Worm (Caenorhabditis elegans) whole organism, L4 larva: Measurements from ENCODE around the gene T28F3.11.

Experiments used
- F26F4.8 ChIP-seq: fragments of 200-800 bp; sonication (Bioruptor generic); conservative IDR thresholded peaks from 2 replicates; pipeline ENCODE4 v1.3.6; 2022; ENCODE audit warnings: missing genetic modification characterization, missing compliant biosample characterization
- F37D6.2 ChIP-seq: sonication (generic microtip); optimal IDR thresholded peaks from 2 replicates; lab custom pipeline; 2016; ENCODE audit warnings: mild to moderate bottlenecking, missing genetic modification characterization, missing compliant biosample characterization
- F49E8.2 ChIP-seq: sonication (generic microtip); optimal IDR thresholded peaks from 2 replicates; lab custom pipeline; 2016; ENCODE audit warnings: missing compliant biosample characterization, mild to moderate bottlenecking, missing genetic modification characterization, borderline replicate concordance
- aha-1 ChIP-seq: fragments of 150-350 bp; peaks from one replicate; lab custom pipeline; 2014; ENCODE audit warnings: missing biosample characterization, missing genetic modification characterization
- cey-2 ChIP-seq: sonication (generic microtip); optimal IDR thresholded peaks from 3 replicates; lab custom pipeline; 2017; ENCODE audit warnings: missing genetic modification characterization, mild to moderate bottlenecking, missing compliant biosample characterization, antibody characterized with exemption, borderline replicate concordance; ENCODE audit not compliant: insufficient read depth
- ctbp-1 ChIP-seq: fragments of 200-800 bp; sonication (Bioruptor generic); IDR thresholded peaks from 2 replicates; pipeline ENCODE4 v1.3.6; 2022; ENCODE audit warnings: missing genetic modification reagents, missing genetic modification characterization, missing compliant biosample characterization
- daf-16 ChIP-seq, 3 experiments: sonication (generic microtip); optimal IDR thresholded peaks; 2 replicates each; lab custom pipeline; 2016 to 2017; ENCODE audit warnings: missing genetic modification characterization in 3 of 3, missing genetic modification reagents in 3 of 3, mild to moderate bottlenecking in 2 of 3, missing compliant biosample characterization in 2 of 3, missing biosample characterization in 1 of 3, moderate library complexity in 1 of 3
- dmd-6 ChIP-seq: fragments of 200-800 bp; sonication (Bioruptor generic); IDR thresholded peaks from 2 replicates; pipeline ENCODE4 v1.3.6; 2022; ENCODE audit warnings: missing genetic modification reagents, missing genetic modification characterization, missing compliant biosample characterization
- dmd-9 ChIP-seq: fragments of 200-800 bp; sonication (Bioruptor generic); IDR thresholded peaks from 2 replicates; pipeline ENCODE4 v1.3.6; 2022; ENCODE audit warnings: missing genetic modification reagents, missing genetic modification characterization, missing compliant biosample characterization
- dpl-1 ChIP-seq: fragments of 150-350 bp; optimal IDR thresholded peaks from 2 replicates; lab custom pipeline; 2014; ENCODE audit warnings: missing biosample characterization, missing genetic modification reagents, missing genetic modification characterization
- egl-43 ChIP-seq: fragments of 200-800 bp; sonication (Bioruptor generic); IDR thresholded peaks from 2 replicates; pipeline ENCODE4 v1.3.6; 2022; ENCODE audit warnings: missing genetic modification reagents, missing genetic modification characterization, missing compliant biosample characterization
- hif-1 ChIP-seq, 2 experiments: sonication (generic microtip); optimal IDR thresholded peaks; 2 replicates each; lab custom pipeline; 2016 to 2017; ENCODE audit warnings: missing compliant biosample characterization in 2 of 2, missing genetic modification characterization in 2 of 2, missing genetic modification reagents in 2 of 2, missing genotype in 2 of 2, mild to moderate bottlenecking in 1 of 2
- hlh-11 ChIP-seq: fragments of 200-800 bp; sonication (Bioruptor generic); optimal IDR thresholded peaks from 2 replicates; lab custom pipeline; 2018; ENCODE audit warnings: mild to moderate bottlenecking, missing genetic modification characterization, missing compliant biosample characterization
- hmg-1.1 ChIP-seq: fragments of 200-800 bp; sonication (Bioruptor generic); IDR thresholded peaks from 2 replicates; pipeline ENCODE4 v1.3.6; 2022; ENCODE audit warnings: missing genetic modification reagents, missing genetic modification characterization, missing compliant biosample characterization
- jun-1 ChIP-seq: fragments of 150-350 bp; optimal IDR thresholded peaks from 2 replicates; lab custom pipeline; 2014; ENCODE audit warnings: missing biosample characterization, missing genetic modification reagents, missing genetic modification characterization
- lim-7 ChIP-seq: fragments of 200-800 bp; sonication (Bioruptor generic); IDR thresholded peaks from 2 replicates; pipeline ENCODE4 v1.3.6; 2022; ENCODE audit warnings: missing genetic modification characterization, missing compliant biosample characterization
- lin-38 ChIP-seq: fragments of 200-800 bp; sonication (Bioruptor generic); IDR thresholded peaks from 2 replicates; pipeline ENCODE4 v1.3.6; 2022; ENCODE audit warnings: missing genetic modification reagents, missing genetic modification characterization, missing compliant biosample characterization
- lir-3 ChIP-seq: sonication (generic microtip); optimal IDR thresholded peaks from 2 replicates; lab custom pipeline; 2016; ENCODE audit warnings: mild to moderate bottlenecking, missing genetic modification characterization, missing compliant biosample characterization
- mes-2 ChIP-seq: sonication (generic microtip); optimal IDR thresholded peaks from 2 replicates; lab custom pipeline; 2016; ENCODE audit warnings: missing genotype, mild to moderate bottlenecking, missing genetic modification characterization, missing compliant biosample characterization; ENCODE audit not compliant: poor library complexity, severe bottlenecking
- nhr-6 ChIP-seq: fragments of 150-350 bp; optimal IDR thresholded peaks from 2 replicates; lab custom pipeline; 2014; ENCODE audit warnings: missing biosample characterization, missing genetic modification characterization
- pha-4 ChIP-seq, 2 experiments: fragments of 150-350 bp in 1 of 2; fragments of 200-800 bp in 1 of 2; sonication (Bioruptor generic) in 1 of 2; IDR thresholded peaks in 1 of 2; optimal IDR thresholded peaks in 1 of 2; 2 replicates each; pipeline versions ENCODE4 v1.3.6 to Lab custom; 2014 to 2022; ENCODE audit warnings: missing genetic modification characterization in 2 of 2, missing genetic modification reagents in 2 of 2, missing biosample characterization in 1 of 2, missing compliant biosample characterization in 1 of 2
- php-3 ChIP-seq: fragments of 200-800 bp; sonication (Bioruptor generic); IDR thresholded peaks from 2 replicates; pipeline ENCODE4 v1.3.6; 2022; ENCODE audit warnings: missing genetic modification reagents, missing genetic modification characterization, missing compliant biosample characterization
- pqm-1 ChIP-seq: sonication (generic microtip); optimal IDR thresholded peaks from 2 replicates; lab custom pipeline; 2017; ENCODE audit warnings: missing biosample characterization, missing genetic modification characterization
- rbr-2 ChIP-seq: sonication (generic microtip); optimal IDR thresholded peaks from 2 replicates; lab custom pipeline; 2016; ENCODE audit warnings: missing genotype, missing genetic modification characterization, missing compliant biosample characterization
- unc-62 ChIP-seq, 3 experiments: fragments of 150-350 bp in 1 of 3; sonication (generic microtip); optimal IDR thresholded peaks in 2 of 3; peaks in 1 of 3; 1 replicate in 1 of 3; 2 replicates in 2 of 3; lab custom pipeline; 2014 to 2017; ENCODE audit warnings: missing biosample characterization in 3 of 3, missing genetic modification characterization in 3 of 3, missing genetic modification reagents in 3 of 3, missing genotype in 1 of 3
- vab-7 ChIP-seq: fragments of 200-800 bp; sonication (Bioruptor generic); IDR thresholded peaks from 2 replicates; pipeline ENCODE4 v1.3.6; 2022; ENCODE audit warnings: missing genetic modification reagents, missing genetic modification characterization, missing compliant biosample characterization
- zag-1 ChIP-seq: fragments of 150-350 bp; optimal IDR thresholded peaks from 2 replicates; lab custom pipeline; 2014; ENCODE audit warnings: missing biosample characterization, missing genetic modification characterization
- zfp-2 ChIP-seq: sonication (generic microtip); optimal IDR thresholded peaks from 2 replicates; lab custom pipeline; 2016; ENCODE audit warnings: mild to moderate bottlenecking, missing genetic modification characterization, missing compliant biosample characterization
- zfp-3 ChIP-seq: fragments of 200-800 bp; sonication (Bioruptor generic); conservative IDR thresholded peaks from 2 replicates; pipeline ENCODE4 v1.3.6; 2022; ENCODE audit warnings: missing genetic modification reagents, missing genetic modification characterization, missing compliant biosample characterization
- ztf-11 ChIP-seq: fragments of 150-350 bp; optimal IDR thresholded peaks from 2 replicates; lab custom pipeline; 2014; ENCODE audit warnings: missing biosample characterization, missing genetic modification characterization
- ztf-7 ChIP-seq: fragments of 150-350 bp; optimal IDR thresholded peaks from 2 replicates; lab custom pipeline; 2014; ENCODE audit warnings: missing biosample characterization, missing genetic modification characterization

T28F3.11 gene

DNA sequence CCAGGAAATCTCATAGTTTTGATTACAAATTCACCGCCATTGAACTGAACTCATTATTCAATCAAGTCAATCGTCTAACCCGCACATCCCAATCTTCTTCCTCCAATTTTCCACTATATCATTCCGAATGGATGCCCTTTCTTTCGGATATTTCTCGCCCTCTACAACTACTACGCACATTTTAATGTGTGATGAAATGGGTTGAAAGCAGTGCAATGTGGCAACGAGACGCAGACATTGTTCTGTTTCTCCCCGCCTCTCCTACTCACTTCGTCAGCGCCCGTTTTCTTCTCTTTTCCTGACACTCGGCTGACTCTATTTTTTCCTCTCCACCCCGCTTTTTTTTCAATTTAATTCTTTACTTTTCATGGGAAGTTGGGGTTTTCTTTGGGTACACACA is 22.9 kb downstream of the T28F3.11 start (continued):
- TF ChIP-seq pha-4 (GFP tag; IDR thresholded peaks at IDR 0.05; lab: Robert Waterston, UW) (no peak), pha-4 (tag; optimal IDR thresholded peaks at IDR 0.05; lab: Kevin White, UChicago) (no peak), ctbp-1 (no peak), ztf-11 (tag; lab: Kevin White, UChicago) (no peak), pqm-1 (tag; lab: Kevin White, UChicago) (no peak), dmd-9 (GFP tag; lab: Robert Waterston, UW) (no peak), rbr-2 (no peak), cey-2 (tag; lab: Kevin White, UChicago) (no peak), unc-62 (GFP tag; optimal IDR thresholded peaks at IDR 0.05 in 1 of 2; lab: Kevin White, UChicago) (peak in 1 of 2 experiments; percentile 97), unc-62 (tag; optimal IDR thresholded peaks at IDR 0.05; lab: Kevin White, UChicago) (no peak), hif-1 (tag; optimal IDR thresholded peaks at IDR 0.05; lab: Kevin White, UChicago) (peak in 1 of 2 experiments; percentile 38), zfp-3 (no peak), jun-1 (no peak), dpl-1 (GFP tag; lab: Kevin White, UChicago) (peak; percentile 35), zfp-2 (tag; lab: Kevin White, UChicago) (no peak), hmg-1.1 (GFP tag; lab: Robert Waterston, UW) (peak; percentile 72), vab-7 (GFP tag; lab: Robert Waterston, UW) (no peak), zag-1 (tag; lab: Kevin White, UChicago) (no peak), mes-2 (peak; percentile 58), nhr-6 (tag; lab: Kevin White, UChicago) (no peak), F26F4.8 (GFP tag; lab: Robert Waterston, UW) (no peak), lim-7 (GFP tag; lab: Robert Waterston, UW) (no peak), daf-16 (GFP tag; optimal IDR thresholded peaks at IDR 0.05; lab: Kevin White, UChicago) (no peak), daf-16 (tag; optimal IDR thresholded peaks at IDR 0.05; lab: Kevin White, UChicago) (peak; percentile 19), dmd-6 (GFP tag; lab: Robert Waterston, UW) (peak; percentile 32; the same call in 1 of the 2 replicates)

DNA sequence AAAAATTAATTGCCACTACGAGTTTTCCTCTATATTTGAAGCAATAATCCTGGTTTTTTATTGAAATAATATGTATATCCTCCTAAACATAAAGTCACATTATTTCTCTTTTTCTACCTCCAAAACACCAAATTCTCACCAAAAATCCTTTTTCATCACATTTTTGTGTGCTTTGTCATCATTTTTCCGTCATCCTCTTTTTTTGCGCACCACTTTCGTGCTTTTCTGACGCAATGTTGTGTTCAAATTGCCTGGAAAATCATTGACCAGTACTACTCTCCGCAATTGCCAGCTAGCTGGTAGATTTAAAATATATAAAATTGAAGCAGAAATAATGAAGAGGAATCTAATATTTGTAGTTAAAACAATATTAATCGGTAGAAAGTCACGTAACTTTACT is 23.4 kb downstream of the T28F3.11 start:
- TF ChIP-seq F37D6.2: no peak
- no peak for TF ChIP-seq daf-16 (GFP tag; optimal IDR thresholded peaks at IDR 0.05; lab: Kevin White, UChicago)
- no peak for TF ChIP-seq daf-16 (tag; optimal IDR thresholded peaks at IDR 0.05; lab: Kevin White, UChicago)
- TF ChIP-seq php-3 (GFP tag; lab: Robert Waterston, UW): no peak
- no peak for TF ChIP-seq F49E8.2 (tag; lab: Kevin White, UChicago)
- no peak for TF ChIP-seq lin-38 (GFP tag; lab: Robert Waterston, UW)
- TF ChIP-seq, all 104 proteins: peak for 0

DNA sequence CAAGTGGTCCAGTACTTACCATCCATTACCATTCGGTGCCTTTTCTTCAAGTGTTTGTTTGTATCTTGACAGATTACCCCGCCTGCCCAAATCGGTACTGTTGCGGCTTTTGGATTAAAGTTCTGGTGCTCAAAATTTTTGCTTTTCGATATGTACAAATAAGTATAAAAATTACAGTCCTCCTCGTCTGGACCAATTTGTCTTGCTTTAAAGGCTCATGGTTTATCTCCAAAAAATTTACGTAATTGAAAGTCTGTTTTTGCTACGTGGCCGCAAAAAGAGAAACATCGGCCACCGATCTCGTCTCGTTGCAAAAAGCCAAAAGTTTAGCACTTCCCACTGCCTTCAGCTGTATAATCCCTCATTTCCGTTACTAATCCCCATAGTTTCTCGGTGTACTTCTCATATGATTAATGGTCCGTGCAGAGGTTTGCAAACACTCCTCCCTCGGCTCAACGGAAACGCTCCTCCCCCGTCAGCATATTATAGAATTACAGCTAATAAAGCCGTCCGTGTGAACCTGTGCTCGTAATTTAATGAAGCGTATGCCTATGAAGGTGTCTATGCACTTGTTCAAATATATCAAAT is 24.1 kb downstream of the T28F3.11 start:
- TF ChIP-seq dmd-6 (GFP tag; lab: Robert Waterston, UW) (no peak), unc-62 (GFP tag; optimal IDR thresholded peaks at IDR 0.05 in 1 of 2; lab: Kevin White, UChicago) (peak in 1 of 2 experiments; percentile 96), unc-62 (tag; optimal IDR thresholded peaks at IDR 0.05; lab: Kevin White, UChicago) (no peak), ztf-7 (tag; lab: Kevin White, UChicago) (no peak), egl-43 (GFP tag; lab: Robert Waterston, UW) (0 out of 2 replicates have a peak, but pooled peaks have one; percentile 29), hlh-11 (no peak)

DNA sequence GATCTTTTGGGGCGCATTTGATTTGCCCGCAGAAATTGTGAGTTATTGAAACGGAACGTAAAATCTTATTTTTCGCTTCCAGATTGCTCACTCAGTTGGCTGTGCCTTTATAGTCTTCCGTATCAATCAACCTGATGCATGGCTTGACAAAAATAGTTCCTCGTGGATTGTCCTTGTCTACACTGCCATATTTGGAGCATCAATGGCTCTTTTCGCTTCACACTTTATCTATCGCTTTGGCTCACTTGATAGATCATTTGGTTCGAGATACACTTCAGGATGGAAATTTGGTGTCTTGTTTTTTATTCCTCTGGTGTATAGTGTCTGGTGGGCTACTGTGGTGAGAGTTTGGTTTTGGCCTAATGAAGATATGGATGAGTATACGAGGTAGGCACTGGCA is 25.8 kb downstream of the T28F3.11 start:
- TF ChIP-seq lir-3 (tag; lab: Kevin White, UChicago) (no peak), aha-1 (peak; percentile 96)
- TF ChIP-seq, all 104 proteins: peak for 1
